Worm (Caenorhabditis elegans) whole organism, early embryonic: ENCODE data around the gene mboa-6.

Experiments used
- F13C5.2 ChIP-seq: sonication (generic microtip); optimal IDR thresholded peaks from 2 replicates; lab custom pipeline; 2017; ENCODE audit warnings: mild to moderate bottlenecking, missing genetic modification characterization, inconsistent platforms, missing compliant biosample characterization
- aly-1 ChIP-seq: sonication (generic microtip); optimal IDR thresholded peaks from 2 replicates; lab custom pipeline; 2016; ENCODE audit warnings: missing genetic modification characterization, missing compliant biosample characterization
- ama-1 ChIP-seq: fragments of 150-350 bp; optimal IDR thresholded peaks from 2 replicates; lab custom pipeline; 2014
- ets-7 ChIP-seq: sonication (generic microtip); optimal IDR thresholded peaks from 2 replicates; lab custom pipeline; 2016; ENCODE audit warnings: missing genotype, missing genetic modification characterization, missing compliant biosample characterization
- hmg-4 ChIP-seq: fragments of 200-800 bp; sonication (Bioruptor generic); optimal IDR thresholded peaks from 2 replicates; lab custom pipeline; 2018; ENCODE audit warnings: mild to moderate bottlenecking, missing genetic modification characterization, missing compliant biosample characterization
- hnd-1 ChIP-seq: sonication (generic microtip); optimal IDR thresholded peaks from 2 replicates; lab custom pipeline; 2016; ENCODE audit warnings: missing genetic modification characterization, missing compliant biosample characterization
- sea-1 ChIP-seq: fragments of 200-800 bp; sonication (Bioruptor generic); conservative IDR thresholded peaks from 2 replicates; pipeline ENCODE4 v1.3.6; 2022; ENCODE audit warnings: missing genetic modification characterization, missing compliant biosample characterization
- tbx-11 ChIP-seq: fragments of 200-800 bp; sonication (Bioruptor generic); IDR thresholded peaks from 2 replicates; pipeline ENCODE4 v1.3.6; 2022; ENCODE audit warnings: missing genetic modification characterization, missing compliant biosample characterization
- tbx-37 ChIP-seq: fragments of 200-800 bp; sonication (Bioruptor generic); conservative IDR thresholded peaks from 2 replicates; pipeline ENCODE4 v1.3.6; 2022; ENCODE audit warnings: missing genetic modification reagents, missing genetic modification characterization, missing compliant biosample characterization
- tra-4 ChIP-seq: sonication (generic microtip); optimal IDR thresholded peaks from 2 replicates; lab custom pipeline; 2017; ENCODE audit warnings: missing genetic modification characterization, missing compliant biosample characterization

DNA sequence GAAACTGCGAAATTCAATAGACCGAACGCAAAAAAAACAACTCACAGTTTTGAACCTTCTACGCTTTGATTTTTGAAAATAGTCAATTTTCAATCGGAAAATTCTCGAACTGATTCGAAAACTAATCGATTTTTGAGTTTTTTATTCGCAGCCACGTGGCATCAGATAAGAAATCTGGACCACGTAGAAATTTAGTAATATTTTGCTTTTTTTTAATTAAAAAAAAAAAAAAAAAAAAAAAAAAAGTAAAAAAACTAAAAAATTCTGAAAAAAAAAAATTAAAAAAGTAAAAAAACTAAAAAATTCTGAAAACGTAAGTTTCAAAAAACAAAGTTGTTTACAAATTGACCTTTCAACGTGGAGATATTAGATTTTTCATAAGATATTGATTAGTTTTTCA, 14.9 kb upstream of the mboa-6 start, which contains the start of gene R155.3:
- no peak for TF ChIP-seq aly-1 (tag; lab: Kevin White, UChicago)
- no peak for TF ChIP-seq ets-7 (tag; lab: Kevin White, UChicago)
- no peak for TF ChIP-seq hmg-4 (GFP tag; lab: Kevin White, UChicago)
- TF ChIP-seq tbx-37 (GFP tag; lab: Robert Waterston, UW), result no peak
- no peak for TF ChIP-seq F13C5.2 (tag; lab: Kevin White, UChicago)
- TF ChIP-seq tra-4, result no peak
- TF ChIP-seq hnd-1 (tag; lab: Kevin White, UChicago), result no peak
- no peak for TF ChIP-seq ama-1 (lab: Kevin White, UChicago)
- TF ChIP-seq sea-1, result no peak
- no peak for TF ChIP-seq tbx-11 (GFP tag; lab: Robert Waterston, UW)
